Fruit fly (Drosophila melanogaster): ENCODE data around the gene Oatp33Ea.

dm6 chr2L:12464065-12464464, 18.3 kb upstream of the Oatp33Ea start:
- no peak for TF ChIP-seq CG1647 (GFP tag; optimal IDR thresholded peaks at IDR 0.05)
- TF ChIP-seq Abd-B (GFP tag; optimal IDR thresholded peaks at IDR 0.05), result no peak
- no peak for TF ChIP-seq Gsc (GFP tag; IDR thresholded peaks at IDR 0.05)
- no peak for TF ChIP-seq tgo (GFP tag; IDR thresholded peaks at IDR 0.05)
- no peak for TF ChIP-seq CG9817 (tag; optimal IDR thresholded peaks at IDR 0.05)
- no peak for TF ChIP-seq CG2875 (GFP tag; optimal IDR thresholded peaks at IDR 0.05)
- no peak for TF ChIP-seq wdn (GFP tag; IDR thresholded peaks at IDR 0.05)
- no peak for TF ChIP-seq az2 (GFP tag; optimal IDR thresholded peaks at IDR 0.05)
- peak; percentile 35 for TF ChIP-seq D19B (GFP tag; optimal IDR thresholded peaks at IDR 0.05)
- TF ChIP-seq Hr39 (optimal IDR thresholded peaks at IDR 0.05), result no peak
- TF ChIP-seq br (optimal IDR thresholded peaks at IDR 0.05), result no peak
